Fruit fly (Drosophila melanogaster): ENCODE measurements around the gene CG45071.

The CG45071 gene

dm6 chr3L:15142004-15142890 is 36.6 kb downstream of the CG45071 start, which contains the start of gene Pdi (continued):
- no peak for TF ChIP-seq ap (GFP tag; IDR thresholded peaks at IDR 0.05)
- TF ChIP-seq CG6654 (GFP tag; optimal IDR thresholded peaks at IDR 0.05), result no peak
- no peak for TF ChIP-seq Chrac-16 (GFP tag; optimal IDR thresholded peaks at IDR 0.05)
- TF ChIP-seq scrt (GFP tag; optimal IDR thresholded peaks at IDR 0.05), result peak; percentile 0
- TF ChIP-seq CG17359 (tag; optimal IDR thresholded peaks at IDR 0.05), result peak; percentile 56
- no peak for TF ChIP-seq CG9817 (tag; optimal IDR thresholded peaks at IDR 0.05)
- TF ChIP-seq HmgD (GFP tag; optimal IDR thresholded peaks at IDR 0.05), result peak; percentile 66
- no peak for TF ChIP-seq Ssrp (tag; optimal IDR thresholded peaks at IDR 0.05)
- no peak for TF ChIP-seq Doc2 (GFP tag; IDR thresholded peaks at IDR 0.05)
- TF ChIP-seq zfh1 (GFP tag; IDR thresholded peaks at IDR 0.05), result peak; percentile 32; the same call in 1 of the 3 replicates
- TF ChIP-seq cg (GFP tag; optimal IDR thresholded peaks at IDR 0.05), result peak; percentile 0
- TF ChIP-seq tll (GFP tag; optimal IDR thresholded peaks at IDR 0.05), result no peak
- TF ChIP-seq Dfd (GFP tag; optimal IDR thresholded peaks at IDR 0.05), result no peak
- TF ChIP-seq esg (GFP tag; conservative IDR thresholded peaks at IDR 0.05), result no peak
- TF ChIP-seq Mad (GFP tag; optimal IDR thresholded peaks at IDR 0.05), result peak; percentile 57
- TF ChIP-seq CG3407 (GFP tag; optimal IDR thresholded peaks at IDR 0.05), result peak; percentile 25
- TF ChIP-seq CoRest (tag; optimal IDR thresholded peaks at IDR 0.05), result peak; percentile 52
- no peak for TF ChIP-seq CG15073 (GFP tag; optimal IDR thresholded peaks at IDR 0.05)
- TF ChIP-seq CG7928 (GFP tag; optimal IDR thresholded peaks at IDR 0.05), result peak; percentile 26
- TF ChIP-seq gsb (GFP tag; IDR thresholded peaks at IDR 0.05), result no peak
- TF ChIP-seq emc (GFP tag; optimal IDR thresholded peaks at IDR 0.05), result no peak
- peak; percentile 97 for TF ChIP-seq CTCF (GFP tag; optimal IDR thresholded peaks at IDR 0.05)
- no peak for TF ChIP-seq en (GFP tag; optimal IDR thresholded peaks at IDR 0.05)
- TF ChIP-seq wdn (GFP tag; IDR thresholded peaks at IDR 0.05), result no peak
- 0 out of 2 replicates have a peak, but pooled peaks have one; percentile 41 for TF ChIP-seq CG6272 (GFP tag; IDR thresholded peaks at IDR 0.05)
- no peak for TF ChIP-seq CG7556 (GFP tag; optimal IDR thresholded peaks at IDR 0.05)
- peak; percentile 46; the same call in 1 of the 3 replicates for TF ChIP-seq mld (GFP tag; IDR thresholded peaks at IDR 0.05; ENCODE audit: partially characterized antibody)
- TF ChIP-seq CG18262 (tag; optimal IDR thresholded peaks at IDR 0.05), result no peak
- peak; percentile 43 for TF ChIP-seq CG12769 (tag; optimal IDR thresholded peaks at IDR 0.05)
- TF ChIP-seq CG4360 (GFP tag; IDR thresholded peaks at IDR 0.05), result no peak
- TF ChIP-seq chn (GFP tag; optimal IDR thresholded peaks at IDR 0.05), result no peak
- TF ChIP-seq Bdp1 (GFP tag; optimal IDR thresholded peaks at IDR 0.05), result no peak
- TF ChIP-seq gfzf (GFP tag; optimal IDR thresholded peaks at IDR 0.05), result peak; percentile 89
- TF ChIP-seq pb (GFP tag; optimal IDR thresholded peaks at IDR 0.05), result no peak
- no peak for TF ChIP-seq lab (GFP tag; optimal IDR thresholded peaks at IDR 0.05)
- peak; percentile 57 for TF ChIP-seq Doc3 (GFP tag; IDR thresholded peaks at IDR 0.05; ENCODE audit: partially characterized antibody)
- TF ChIP-seq Poxn (GFP tag; IDR thresholded peaks at IDR 0.05), result no peak
- TF ChIP-seq Tbp (GFP tag; optimal IDR thresholded peaks at IDR 0.05), result no peak
- peak; percentile 11 for TF ChIP-seq CG15269 (tag; optimal IDR thresholded peaks at IDR 0.05)
- TF ChIP-seq Awh (GFP tag; IDR thresholded peaks at IDR 0.05), result no peak
- TF ChIP-seq CG17802 (tag; optimal IDR thresholded peaks at IDR 0.05), result no peak
- TF ChIP-seq Sry-β (GFP tag; optimal IDR thresholded peaks at IDR 0.05), result no peak
- TF ChIP-seq CG10959 (GFP tag; IDR thresholded peaks at IDR 0.05), result no peak
- TF ChIP-seq maf-S (GFP tag; optimal IDR thresholded peaks at IDR 0.05), result peak; percentile 9
- no peak for TF ChIP-seq Ptx1 (GFP tag; IDR thresholded peaks at IDR 0.05)
- TF ChIP-seq toy (GFP tag; IDR thresholded peaks at IDR 0.05), result no peak
- TF ChIP-seq CG16863 (GFP tag; optimal IDR thresholded peaks at IDR 0.05), result no peak
- peak; percentile 44 for TF ChIP-seq PHDP (tag; optimal IDR thresholded peaks at IDR 0.05)
- peak; percentile 33 for TF ChIP-seq Bteb2 (GFP tag; optimal IDR thresholded peaks at IDR 0.05)
- TF ChIP-seq CG9437 (GFP tag; optimal IDR thresholded peaks at IDR 0.05), result no peak

Measured in whole organism, embryonic.